Worm (Caenorhabditis elegans): ENCODE results near the gene ZK896.1.

DNA sequence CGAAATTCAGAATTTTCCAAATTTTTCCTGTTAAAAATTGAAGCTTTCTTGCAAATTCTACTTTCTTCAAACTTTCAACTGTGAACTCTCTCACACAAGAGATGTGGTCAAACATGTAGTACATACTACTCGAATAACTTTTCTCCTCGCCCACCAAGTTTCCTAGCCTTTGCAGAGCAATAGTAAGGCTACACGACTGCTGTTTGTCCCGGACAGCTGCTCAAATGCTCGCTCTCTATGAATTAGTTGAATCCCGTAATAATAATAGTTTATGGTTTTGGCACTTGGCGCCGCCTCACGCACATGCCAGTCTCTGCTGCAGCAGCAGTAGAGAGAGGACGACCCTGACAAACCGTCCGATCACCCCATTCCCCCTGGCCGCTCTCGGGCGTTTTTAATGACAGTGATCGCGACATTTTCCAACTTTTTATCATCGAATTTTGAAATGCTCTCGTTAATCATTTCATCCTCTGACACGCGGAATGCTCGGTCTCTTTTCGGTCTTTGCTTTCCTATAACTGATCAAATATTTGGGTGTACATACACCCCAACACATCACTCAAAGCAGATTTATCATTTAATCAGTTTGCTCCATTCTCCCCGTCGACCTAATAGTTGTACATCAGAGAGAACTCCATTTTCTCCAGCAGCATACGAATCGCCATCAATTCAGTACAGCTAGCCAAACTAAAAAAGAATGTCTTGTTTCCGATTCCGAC lies 41.3 kb downstream of the ZK896.1 start:
- TF ChIP-seq nhr-12 (tag; optimal IDR thresholded peaks at IDR 0.05) (no peak), nhr-25 (tag; optimal IDR thresholded peaks at IDR 0.05) (no peak), gmeb-1 (tag; optimal IDR thresholded peaks at IDR 0.05) (no peak), nhr-237 (tag; optimal IDR thresholded peaks at IDR 0.05) (no peak)
